Fruit fly (Drosophila melanogaster) whole organism, embryonic: ENCODE results near the gene CG13996.
A peak's percentile ranks its signal among the peaks of the same experiment; 100 is the strongest.

Source experiments
- Ada2b ChIP-seq: fragments of 200-800 bp; sonication (Bioruptor generic); IDR thresholded peaks from 2 replicates; pipeline ENCODE4 v1.3.6; 2022; ENCODE audit warnings: missing biosample characterization, missing genetic modification characterization
- Aef1 ChIP-seq: fragments of 200-800 bp; sonication (Bioruptor generic); IDR thresholded peaks from 3 replicates; pipeline ENCODE4 v1.3.6; 2022; ENCODE audit warnings: missing biosample characterization, missing genetic modification characterization
- B-H1 ChIP-seq: fragments of 200-800 bp; sonication (Bioruptor generic); IDR thresholded peaks from 3 replicates; pipeline ENCODE4 v1.3.6; 2022; ENCODE audit warnings: missing biosample characterization, missing genetic modification characterization
- B-H2 ChIP-seq: fragments of 200-800 bp; sonication (Bioruptor generic); optimal IDR thresholded peaks from 2 replicates; lab custom pipeline; 2018; ENCODE audit warnings: missing biosample characterization, mild to moderate bottlenecking, missing genetic modification characterization
- Bgb ChIP-seq: fragments of 200-800 bp; sonication (Bioruptor generic); IDR thresholded peaks from 2 replicates; pipeline ENCODE4 v1.3.6; 2022; ENCODE audit warnings: missing biosample characterization, missing genetic modification characterization; ENCODE audit not compliant: partially characterized antibody
- Bteb2 ChIP-seq: fragments of 200-800 bp; sonication (Bioruptor generic); optimal IDR thresholded peaks from 2 replicates; lab custom pipeline; 2016; ENCODE audit warnings: missing biosample characterization, missing genetic modification characterization
- C15 ChIP-seq: fragments of 200-800 bp; sonication (Bioruptor generic); IDR thresholded peaks from 3 replicates; pipeline ENCODE4 v1.3.6; 2022; ENCODE audit warnings: missing biosample characterization, missing genetic modification characterization
- CG10431 ChIP-seq: fragments of 200-800 bp; sonication (Bioruptor generic); optimal IDR thresholded peaks from 3 replicates; lab custom pipeline; 2018; ENCODE audit warnings: missing biosample characterization, mild to moderate bottlenecking, missing genetic modification characterization
- CG10959 ChIP-seq: fragments of 200-800 bp; sonication (Bioruptor generic); IDR thresholded peaks from 2 replicates; pipeline ENCODE4 v1.3.6; 2022; ENCODE audit warnings: missing biosample characterization, missing genetic modification characterization
- CG12391 ChIP-seq: fragments of 200-800 bp; sonication (Bioruptor generic); optimal IDR thresholded peaks from 3 replicates; lab custom pipeline; 2018; ENCODE audit warnings: missing biosample characterization, mild to moderate bottlenecking, missing genetic modification characterization, moderate library complexity
- CG13775 ChIP-seq: fragments of 200-800 bp; sonication (Bioruptor generic); optimal IDR thresholded peaks from 3 replicates; lab custom pipeline; 2017; ENCODE audit warnings: missing biosample characterization, mild to moderate bottlenecking, missing genetic modification characterization
- CG14965 ChIP-seq: fragments of 200-800 bp; sonication (Bioruptor generic); optimal IDR thresholded peaks from 2 replicates; lab custom pipeline; 2016; ENCODE audit warnings: missing biosample characterization, missing genetic modification characterization, borderline replicate concordance
- CG18262 ChIP-seq: fragments of 200-800 bp; optimal IDR thresholded peaks from 3 replicates; lab custom pipeline; 2019; ENCODE audit warnings: missing biosample characterization, mild to moderate bottlenecking, missing genetic modification characterization, moderate library complexity
- CG30403 ChIP-seq: fragments of 200-800 bp; sonication (Bioruptor generic); optimal IDR thresholded peaks from 3 replicates; lab custom pipeline; 2016; ENCODE audit warnings: missing biosample characterization, missing genetic modification characterization
- CG31388 ChIP-seq: fragments of 200-800 bp; sonication (Bioruptor generic); optimal IDR thresholded peaks from 2 replicates; lab custom pipeline; 2016; ENCODE audit warnings: missing biosample characterization, missing genetic modification characterization
- CG4404 ChIP-seq: fragments of 200-800 bp; sonication (Bioruptor generic); IDR thresholded peaks from 2 replicates; pipeline ENCODE4 v1.3.6; 2022; ENCODE audit warnings: missing biosample characterization, missing genetic modification characterization
- CG5245 ChIP-seq: fragments of 200-800 bp; sonication (Bioruptor generic); optimal IDR thresholded peaks from 3 replicates; lab custom pipeline; 2016; ENCODE audit warnings: missing biosample characterization, missing genetic modification characterization
- CG6175 ChIP-seq: fragments of 200-800 bp; sonication (Bioruptor generic); IDR thresholded peaks from 3 replicates; pipeline ENCODE4 v1.3.6; 2022; ENCODE audit warnings: missing biosample characterization, missing genetic modification characterization
- CG6765 ChIP-seq: fragments of 200-800 bp; sonication (Bioruptor generic); optimal IDR thresholded peaks from 3 replicates; lab custom pipeline; 2017; ENCODE audit warnings: missing biosample characterization, mild to moderate bottlenecking, missing genetic modification characterization
- CG7372 ChIP-seq: fragments of 200-800 bp; sonication (Bioruptor generic); IDR thresholded peaks from 2 replicates; pipeline ENCODE4 v1.3.6; 2022; ENCODE audit warnings: missing biosample characterization, missing genetic modification characterization
- CG7786 ChIP-seq: fragments of 200-800 bp; sonication (Bioruptor generic); optimal IDR thresholded peaks from 2 replicates; lab custom pipeline; 2016; ENCODE audit warnings: missing biosample characterization, missing genetic modification characterization
- CG8765 ChIP-seq: fragments of 200-800 bp; sonication (Bioruptor generic); IDR thresholded peaks from 2 replicates; pipeline ENCODE4 v1.3.6; 2022; ENCODE audit warnings: missing biosample characterization, missing genetic modification characterization
- CrebB ChIP-seq: fragments of 200-800 bp; sonication (Bioruptor generic); optimal IDR thresholded peaks from 3 replicates; lab custom pipeline; 2018; ENCODE audit warnings: missing biosample characterization, mild to moderate bottlenecking, missing genetic modification characterization
- Dbx ChIP-seq: fragments of 200-800 bp; sonication (Bioruptor generic); IDR thresholded peaks from 3 replicates; pipeline ENCODE4 v1.3.6; 2022; ENCODE audit warnings: missing biosample characterization, missing genetic modification characterization
- Dfd ChIP-seq, 2 experiments: fragments of >200 bp; optimal IDR thresholded peaks; 2 replicates each; lab custom pipeline; 2017; ENCODE audit warnings: missing biosample characterization in 2 of 2, missing genetic modification characterization in 2 of 2
- E2f1 ChIP-seq: fragments of 200-800 bp; sonication (Bioruptor generic); IDR thresholded peaks from 2 replicates; pipeline ENCODE4 v1.3.6; 2022; ENCODE audit warnings: missing biosample characterization, missing genetic modification characterization
- Ets97D ChIP-seq: fragments of 200-800 bp; sonication (Bioruptor generic); optimal IDR thresholded peaks from 3 replicates; lab custom pipeline; 2016; ENCODE audit warnings: missing biosample characterization, missing genetic modification characterization
- GATAe ChIP-seq: fragments of 200-800 bp; sonication (Bioruptor generic); conservative IDR thresholded peaks from 2 replicates; pipeline ENCODE4 v1.3.6; 2022; ENCODE audit warnings: missing biosample characterization, missing genetic modification characterization
- HmgD ChIP-seq: fragments of 200-800 bp; sonication (Bioruptor generic); optimal IDR thresholded peaks from 3 replicates; lab custom pipeline; 2016; ENCODE audit warnings: missing biosample characterization, missing genetic modification characterization
- MBD-R2 ChIP-seq: fragments of 200-800 bp; sonication (Bioruptor generic); IDR thresholded peaks from 2 replicates; pipeline ENCODE4 v1.3.6; 2022; ENCODE audit warnings: missing biosample characterization, missing genetic modification characterization
- Nf-YC ChIP-seq: fragments of 200-800 bp; optimal IDR thresholded peaks from 3 replicates; lab custom pipeline; 2019; ENCODE audit warnings: missing biosample characterization, mild to moderate bottlenecking, missing genetic modification characterization, moderate library complexity
- al ChIP-seq: fragments of 200-800 bp; sonication (Bioruptor generic); IDR thresholded peaks from 2 replicates; pipeline ENCODE4 v1.3.6; 2022; ENCODE audit warnings: missing biosample characterization, missing genetic modification characterization
- br ChIP-seq: fragments of >200 bp; optimal IDR thresholded peaks from 2 replicates; lab custom pipeline; 2017
- btn ChIP-seq: fragments of 200-800 bp; sonication (Bioruptor generic); optimal IDR thresholded peaks from 2 replicates; lab custom pipeline; 2016; ENCODE audit warnings: missing biosample characterization, missing genetic modification characterization
- cwo ChIP-seq: fragments of 200-800 bp; sonication (Bioruptor generic); optimal IDR thresholded peaks from 3 replicates; lab custom pipeline; 2017; ENCODE audit warnings: missing biosample characterization, missing genetic modification characterization, mild to moderate bottlenecking, moderate library complexity, missing genetic modification reagents
- dan ChIP-seq: fragments of 200-800 bp; sonication (Bioruptor generic); IDR thresholded peaks from 2 replicates; pipeline ENCODE4 v1.3.6; 2022; ENCODE audit warnings: missing biosample characterization, missing genetic modification characterization
- danr ChIP-seq: fragments of 200-800 bp; sonication (Bioruptor generic); IDR thresholded peaks from 2 replicates; pipeline ENCODE4 v1.3.6; 2022; ENCODE audit warnings: missing biosample characterization, missing genetic modification characterization
- eve ChIP-seq, 2 experiments: fragments of >200 bp; optimal IDR thresholded peaks; 2 replicates each; lab custom pipeline; 2017; ENCODE audit warnings: missing biosample characterization in 2 of 2, missing genetic modification characterization in 2 of 2
- eyg ChIP-seq: fragments of 200-800 bp; sonication (Bioruptor generic); optimal IDR thresholded peaks from 3 replicates; lab custom pipeline; 2016; ENCODE audit warnings: missing biosample characterization, missing genetic modification characterization
- gcm ChIP-seq: fragments of 200-800 bp; sonication (Bioruptor generic); optimal IDR thresholded peaks from 2 replicates; lab custom pipeline; 2019; ENCODE audit warnings: missing biosample characterization, mild to moderate bottlenecking, missing genetic modification characterization, moderate library complexity
- insv ChIP-seq, 2 experiments: fragments of 200-800 bp; sonication (Bioruptor generic); optimal IDR thresholded peaks; 3 replicates each; lab custom pipeline; 2016 to 2018; ENCODE audit warnings: missing biosample characterization in 2 of 2, missing genetic modification characterization in 2 of 2
- nerfin-1 ChIP-seq: fragments of 200-800 bp; sonication (Bioruptor generic); optimal IDR thresholded peaks from 3 replicates; lab custom pipeline; 2019; ENCODE audit warnings: missing biosample characterization, mild to moderate bottlenecking, missing genetic modification characterization, moderate library complexity
- ranshi ChIP-seq: fragments of 200-800 bp; sonication (Bioruptor generic); IDR thresholded peaks from 2 replicates; pipeline ENCODE4 v1.3.6; 2022; ENCODE audit warnings: missing biosample characterization, missing genetic modification characterization
- repo ChIP-seq: fragments of 200-800 bp; sonication (Bioruptor generic); optimal IDR thresholded peaks from 2 replicates; lab custom pipeline; 2016; ENCODE audit warnings: missing biosample characterization, missing genetic modification characterization
- sim ChIP-seq: fragments of 200-800 bp; sonication (Bioruptor generic); IDR thresholded peaks from 2 replicates; pipeline ENCODE4 v1.3.6; 2022; ENCODE audit warnings: missing biosample characterization, missing genetic modification characterization
- sna ChIP-seq: fragments of 200-800 bp; sonication (Bioruptor generic); IDR thresholded peaks from 2 replicates; pipeline ENCODE4 v1.3.6; 2022; ENCODE audit warnings: missing biosample characterization, missing genetic modification characterization; ENCODE audit not compliant: partially characterized antibody
- so ChIP-seq: fragments of 200-800 bp; sonication (Bioruptor generic); IDR thresholded peaks from 3 replicates; pipeline ENCODE4 v1.3.6; 2022; ENCODE audit warnings: missing biosample characterization, missing genetic modification characterization
- toy ChIP-seq: fragments of 200-800 bp; sonication (Bioruptor generic); IDR thresholded peaks from 2 replicates; pipeline ENCODE4 v1.3.6; 2022; ENCODE audit warnings: missing biosample characterization, missing genetic modification characterization
- tup ChIP-seq: fragments of 200-800 bp; sonication (Bioruptor generic); optimal IDR thresholded peaks from 2 replicates; lab custom pipeline; 2016; ENCODE audit warnings: missing biosample characterization, mild to moderate bottlenecking, missing genetic modification characterization, moderate library complexity
- usp ChIP-seq: fragments of >200 bp; optimal IDR thresholded peaks from 2 replicates; lab custom pipeline; 2017; ENCODE audit warnings: missing biosample characterization, missing genetic modification characterization
- z ChIP-seq: fragments of 200-800 bp; sonication (Bioruptor generic); IDR thresholded peaks from 3 replicates; pipeline ENCODE4 v1.3.6; 2022; ENCODE audit warnings: missing biosample characterization, missing genetic modification characterization
- zf30C ChIP-seq: fragments of 200-800 bp; sonication (Bioruptor generic); optimal IDR thresholded peaks from 3 replicates; lab custom pipeline; 2018; ENCODE audit warnings: missing biosample characterization, mild to moderate bottlenecking, missing genetic modification characterization
- zfh2 ChIP-seq: fragments of 200-800 bp; sonication (Bioruptor generic); optimal IDR thresholded peaks from 2 replicates; lab custom pipeline; 2016; ENCODE audit warnings: missing biosample characterization, missing genetic modification characterization

CG13996 gene

DNA sequence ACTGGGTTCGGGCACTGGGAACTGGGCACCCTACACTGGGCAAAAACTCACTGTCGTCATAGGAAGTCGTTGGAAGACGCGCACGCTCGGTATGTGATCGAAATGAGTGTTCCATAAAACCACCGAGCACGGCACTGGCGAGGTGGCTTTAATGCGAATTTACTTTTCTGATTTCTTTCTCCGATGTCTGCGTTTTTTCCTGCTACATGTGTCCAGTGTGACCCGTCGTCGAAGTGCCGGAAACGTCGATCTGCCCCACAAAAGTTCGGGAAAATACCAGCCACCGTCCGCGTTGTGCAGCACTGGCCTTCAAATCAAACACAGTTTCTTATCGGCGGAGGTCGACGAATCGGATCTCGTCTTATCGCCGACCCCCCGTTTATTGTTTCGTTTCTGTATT is 21.4 kb upstream of the CG13996 start, which contains the start of gene Kdm5 (continued):
- no peak for TF ChIP-seq eve (GFP tag; optimal IDR thresholded peaks at IDR 0.05; lab: Kevin White, UChicago)
- TF ChIP-seq usp (GFP tag; lab: Kevin White, UChicago), result no peak
- TF ChIP-seq ranshi (GFP tag; lab: Robert Waterston, UW), result peak; percentile 43; the same call in 1 of the 2 replicates
- no peak for TF ChIP-seq br
- TF ChIP-seq CG10431 (GFP tag; lab: Kevin White, UChicago), result peak; percentile 58
- TF ChIP-seq cwo (GFP tag; lab: Kevin White, UChicago), result no peak
- no peak for TF ChIP-seq CG6175 (GFP tag; lab: Robert Waterston, UW)
- no peak for TF ChIP-seq Bteb2 (GFP tag; lab: Kevin White, UChicago)
- TF ChIP-seq C15, result no peak
- peak; percentile 9 for TF ChIP-seq CG12391 (tag; lab: Kevin White, UChicago)
- no peak for TF ChIP-seq CG5245
- no peak for TF ChIP-seq z (GFP tag; lab: Robert Waterston, UW)
- no peak for TF ChIP-seq gcm (GFP tag; lab: Kevin White, UChicago)
- peak; percentile 55 for TF ChIP-seq CG6765
- TF ChIP-seq B-H1 (GFP tag; lab: Robert Waterston, UW), result no peak
- no peak for TF ChIP-seq nerfin-1 (tag; lab: Kevin White, UChicago)
- peak; percentile 8 for TF ChIP-seq CG18262 (tag; lab: Kevin White, UChicago)
- peak; percentile 58; the same call in 2 of the 3 replicates for TF ChIP-seq Dbx (GFP tag; lab: Robert Waterston, UW)
- TF ChIP-seq HmgD (GFP tag; lab: Kevin White, UChicago), result peak; percentile 62
- peak; percentile 35 for TF ChIP-seq CG7786 (GFP tag; lab: Kevin White, UChicago)
- TF ChIP-seq CG30403 (GFP tag; lab: Kevin White, UChicago), result peak; percentile 4
- TF ChIP-seq insv (GFP tag; optimal IDR thresholded peaks at IDR 0.05; lab: Kevin White, UChicago), result peak in 1 of 2 experiments; percentile 27
- no peak for TF ChIP-seq sim (GFP tag; lab: Robert Waterston, UW)
- no peak for TF ChIP-seq sna (GFP tag; lab: Robert Waterston, UW)
- TF ChIP-seq al, result no peak
- TF ChIP-seq CG13775 (GFP tag; lab: Kevin White, UChicago), result no peak
- no peak for TF ChIP-seq CG14965 (GFP tag; lab: Kevin White, UChicago)
- no peak for TF ChIP-seq Dfd (GFP tag; optimal IDR thresholded peaks at IDR 0.05; lab: Kevin White, UChicago)
- no peak for TF ChIP-seq CG31388 (GFP tag; lab: Kevin White, UChicago)
- TF ChIP-seq repo (GFP tag; lab: Kevin White, UChicago), result peak; percentile 1
- no peak for TF ChIP-seq dan
- peak; percentile 67 for TF ChIP-seq MBD-R2 (GFP tag; lab: Robert Waterston, UW)
- peak; percentile 41 for TF ChIP-seq B-H2 (GFP tag; lab: Kevin White, UChicago)
- peak; percentile 29; the same call in 1 of the 2 replicates for TF ChIP-seq danr (GFP tag; lab: Robert Waterston, UW)
- TF ChIP-seq CG10959 (GFP tag; lab: Robert Waterston, UW), result no peak
- peak; percentile 86 for TF ChIP-seq Ets97D (GFP tag; lab: Kevin White, UChicago)
- no peak for TF ChIP-seq tup
- TF ChIP-seq CG4404 (GFP tag; lab: Robert Waterston, UW), result peak; percentile 38; the same call in 1 of the 2 replicates
- no peak for TF ChIP-seq so (GFP tag; lab: Robert Waterston, UW)
- TF ChIP-seq Ada2b, result no peak
- TF ChIP-seq CrebB (tag; lab: Kevin White, UChicago), result peak; percentile 14
- TF ChIP-seq zfh2 (GFP tag; lab: Kevin White, UChicago), result peak; percentile 64
- 0 out of 2 replicates have a peak, but pooled peaks have one; percentile 15 for TF ChIP-seq CG8765 (GFP tag; lab: Robert Waterston, UW)
- TF ChIP-seq CG7372 (GFP tag; lab: Robert Waterston, UW), result no peak
- TF ChIP-seq GATAe (GFP tag; lab: Robert Waterston, UW), result peak; percentile 92
- TF ChIP-seq Bgb (GFP tag; lab: Robert Waterston, UW), result peak; percentile 32; the same call in 1 of the 2 replicates
- TF ChIP-seq zf30C, result no peak
- no peak for TF ChIP-seq Aef1 (GFP tag; lab: Robert Waterston, UW)
- TF ChIP-seq eyg (GFP tag; lab: Kevin White, UChicago), result no peak
- TF ChIP-seq btn (GFP tag; lab: Kevin White, UChicago), result no peak
- TF ChIP-seq toy (GFP tag; lab: Robert Waterston, UW), result no peak
- peak; percentile 68 for TF ChIP-seq Nf-YC (tag; lab: Kevin White, UChicago)
- 0 out of 2 replicates have a peak, but pooled peaks have one; percentile 26 for TF ChIP-seq E2f1 (GFP tag; lab: Robert Waterston, UW)
